Fruit fly (Drosophila melanogaster) whole organism: Measurements from ENCODE around the gene CG32437.

Experiments used
- CG8478 ChIP-seq: fragments of >200 bp; optimal IDR thresholded peaks from 2 replicates; lab custom pipeline; 2018; ENCODE audit warnings: inconsistent platforms
- Dll ChIP-seq: fragments of >200 bp; optimal IDR thresholded peaks from 2 replicates; lab custom pipeline; 2017
- EcR ChIP-seq, 2 experiments: fragments of >200 bp; optimal IDR thresholded peaks; 2 replicates each; lab custom pipeline; 2017; ENCODE audit warnings: missing biosample characterization in 2 of 2, missing genetic modification characterization in 2 of 2, missing genetic modification reagents in 2 of 2
- pan ChIP-seq: fragments of >200 bp; optimal IDR thresholded peaks from 2 replicates; lab custom pipeline; 2017
- psq ChIP-seq: fragments of >200 bp; optimal IDR thresholded peaks from 2 replicates; lab custom pipeline; 2017
- usp ChIP-seq: fragments of >200 bp; optimal IDR thresholded peaks from 2 replicates; lab custom pipeline; 2017; ENCODE audit warnings: missing biosample characterization, missing genetic modification characterization, mixed read lengths

CG32437 gene

DNA sequence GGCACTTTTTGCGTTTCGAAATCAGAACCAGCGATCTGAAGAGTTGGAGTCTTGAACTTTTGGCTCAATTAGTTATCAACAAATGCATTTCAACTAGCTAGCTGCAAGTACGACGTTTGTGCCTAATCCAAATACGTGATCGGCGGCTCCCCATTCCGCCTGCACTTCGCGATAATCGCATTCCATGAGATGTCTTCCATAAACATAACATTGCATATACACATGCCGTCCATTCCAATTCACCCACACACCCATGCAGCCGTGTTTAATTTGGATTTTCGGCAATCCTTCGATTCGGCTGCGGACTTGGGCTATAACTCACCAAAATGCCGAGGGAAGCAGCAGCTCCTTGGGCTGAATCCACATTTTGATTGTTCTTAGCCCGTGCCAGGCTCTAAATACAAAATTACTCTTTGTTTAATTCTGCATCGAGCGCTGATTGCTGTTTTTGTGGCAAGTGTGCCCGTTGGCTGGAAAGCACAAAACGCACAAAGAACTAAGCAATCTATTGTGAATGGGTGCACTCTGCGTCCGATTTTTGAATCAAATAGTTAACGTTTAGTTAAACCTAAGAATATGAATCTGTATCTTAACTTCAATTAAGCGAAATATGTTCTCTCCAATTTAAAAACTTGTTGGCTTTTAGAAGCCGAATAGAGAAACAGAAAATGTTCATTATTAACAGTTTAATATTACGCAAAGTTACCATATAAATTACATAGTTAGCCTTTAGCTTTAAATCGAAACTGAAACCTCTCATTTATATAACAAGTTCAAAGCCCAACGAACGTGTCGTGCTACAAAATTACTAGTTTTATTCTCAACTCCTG lies 14.0 kb upstream of the CG32437 start, which contains the start of the genes Tbc1d8-9 and CG32436:
TSS of gene Tbc1d8-9 (minus strand) at position 463 of the 830 bp plus-strand sequence.
TSS of gene CG32436 (plus strand) at position 780 of the 830 bp plus-strand sequence.
- TF ChIP-seq Dll (lab: Kevin White, UChicago) = no peak
- no peak for TF ChIP-seq CG8478 (lab: Kevin White, UChicago)
- no peak for TF ChIP-seq psq
- no peak for TF ChIP-seq usp
- no peak for TF ChIP-seq EcR (GFP tag; optimal IDR thresholded peaks at IDR 0.05; lab: Kevin White, UChicago)
- TF ChIP-seq pan (lab: Kevin White, UChicago) = no peak

DNA sequence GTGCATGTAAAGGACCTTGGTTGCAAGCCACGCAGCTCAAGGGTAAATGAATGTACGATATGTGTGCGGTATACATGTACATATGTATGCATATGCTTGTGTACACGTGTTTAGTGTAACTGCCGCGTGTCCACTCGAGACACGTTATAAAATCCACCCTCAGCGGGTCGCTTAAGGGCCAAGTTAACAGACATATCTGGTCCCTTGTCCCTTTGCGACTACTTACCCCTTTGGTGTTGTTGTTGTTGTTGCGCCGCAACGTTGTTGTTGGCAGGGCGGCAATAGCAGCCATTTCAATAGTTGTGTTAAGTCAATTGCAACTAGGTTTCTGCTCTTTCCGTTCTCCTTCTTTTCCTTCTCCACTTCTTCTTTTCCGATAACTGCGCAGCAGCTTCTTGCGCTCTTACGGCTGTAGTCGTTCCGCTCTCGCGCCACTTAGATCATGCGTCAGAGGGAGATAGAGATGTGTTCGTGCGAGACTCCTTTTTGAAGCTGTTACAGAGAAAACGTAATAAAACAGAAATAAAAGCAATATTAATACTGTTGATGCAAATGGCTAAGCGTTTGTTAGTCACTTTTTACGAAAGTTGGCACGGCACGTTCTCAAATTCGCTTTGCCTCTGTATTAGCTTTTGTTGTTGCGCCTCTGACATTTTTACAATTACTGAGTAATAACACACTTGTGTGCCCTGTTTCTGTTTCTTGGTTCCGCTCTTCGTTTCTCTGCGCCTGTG lies 10.9 kb upstream of the CG32437 start:
- TF ChIP-seq psq (no peak), CG8478 (lab: Kevin White, UChicago) (no peak), pan (lab: Kevin White, UChicago) (no peak), Dll (lab: Kevin White, UChicago) (no peak), EcR (GFP tag; optimal IDR thresholded peaks at IDR 0.05; lab: Kevin White, UChicago) (no peak), usp (no peak)

DNA sequence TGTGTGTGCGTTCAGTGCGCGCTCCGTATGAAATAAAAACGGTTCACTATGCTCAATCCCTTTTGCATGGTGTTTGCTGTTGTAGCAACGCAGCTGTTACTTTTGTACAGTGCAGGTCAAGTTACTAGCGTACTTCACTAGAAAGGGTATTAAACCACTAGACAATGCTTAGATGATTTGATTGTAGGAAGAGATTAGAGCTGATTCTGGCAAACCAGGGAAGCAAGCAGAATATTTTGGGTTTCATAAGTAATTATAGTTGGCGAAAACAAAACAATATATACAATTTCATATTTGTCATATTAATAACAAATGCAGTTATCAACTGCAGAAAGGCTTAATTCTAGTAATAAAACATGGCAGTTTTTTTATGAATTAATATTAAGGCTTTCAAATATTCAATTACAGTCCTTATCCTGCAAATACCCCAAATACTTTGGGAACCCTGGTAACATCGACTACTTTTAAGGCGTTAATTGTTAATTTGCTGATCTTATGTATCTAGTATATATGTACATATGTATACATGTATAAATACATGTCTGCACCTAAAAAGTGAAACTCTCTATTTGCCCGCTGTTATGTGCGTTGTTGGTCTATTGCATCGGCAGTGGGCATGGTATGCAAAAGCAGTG lies 10.2 kb upstream of the CG32437 start:
- TF ChIP-seq pan (lab: Kevin White, UChicago) = no peak
- TF ChIP-seq EcR (GFP tag; optimal IDR thresholded peaks at IDR 0.05; lab: Kevin White, UChicago) = no peak
- no peak for TF ChIP-seq usp
- TF ChIP-seq psq = no peak
- no peak for TF ChIP-seq Dll (lab: Kevin White, UChicago)
- TF ChIP-seq CG8478 (lab: Kevin White, UChicago) = no peak

DNA sequence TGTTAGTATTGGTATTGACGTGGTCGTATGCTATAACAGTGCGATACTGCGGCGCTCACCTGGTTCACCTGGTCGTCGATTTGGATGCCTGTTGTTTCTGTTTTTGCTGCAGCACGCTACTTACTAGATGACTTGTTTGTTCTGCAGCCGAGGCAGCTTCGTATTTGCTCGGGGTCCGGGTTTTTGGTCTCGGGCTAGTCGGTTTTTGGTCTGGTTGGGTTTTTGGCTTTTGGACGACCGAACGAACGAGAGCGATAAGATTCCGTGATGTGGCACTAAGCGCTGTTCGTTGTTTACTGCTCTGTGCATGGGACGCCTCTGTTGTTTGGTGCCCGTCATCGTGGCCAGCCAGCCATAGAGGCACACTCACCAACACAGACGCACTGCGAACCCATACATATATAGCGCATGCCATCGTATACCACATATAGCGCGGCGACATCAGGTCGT lies 8.5 kb upstream of the CG32437 start, which contains the start of gene ebd2:
TSS of gene ebd2 (minus strand) at position 306 of the 450 bp plus-strand sequence.
- TF ChIP-seq psq (no peak), usp (no peak), pan (lab: Kevin White, UChicago) (no peak), EcR (GFP tag; optimal IDR thresholded peaks at IDR 0.05; lab: Kevin White, UChicago) (no peak), CG8478 (lab: Kevin White, UChicago) (no peak), Dll (lab: Kevin White, UChicago) (no peak)

DNA sequence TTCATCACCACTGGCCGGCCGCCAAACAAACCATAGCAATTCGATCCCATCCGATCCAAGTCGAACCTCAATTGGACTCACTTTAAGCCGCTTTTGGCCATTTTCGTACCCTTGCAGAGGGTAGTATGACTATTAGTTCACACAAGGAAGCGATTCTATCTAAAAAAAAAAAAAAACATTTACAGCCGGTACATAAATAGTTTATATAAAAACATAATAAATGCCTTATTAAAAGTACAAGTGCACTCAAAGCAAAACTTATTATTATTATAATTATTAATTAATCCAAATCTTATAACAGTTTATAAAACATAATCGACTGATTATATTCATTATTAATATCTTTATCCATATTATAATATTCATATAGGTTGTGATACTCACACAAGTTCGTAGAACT lies 1.1 kb upstream of the CG32437 start, which contains the start of gene CG12971:
TSS of gene CG12971 (minus strand) at position 101 of the 400 bp plus-strand sequence.
- TF ChIP-seq usp = no peak
- no peak for TF ChIP-seq EcR (GFP tag; optimal IDR thresholded peaks at IDR 0.05; lab: Kevin White, UChicago)
- TF ChIP-seq pan (lab: Kevin White, UChicago) = no peak
- no peak for TF ChIP-seq CG8478 (lab: Kevin White, UChicago)

DNA sequence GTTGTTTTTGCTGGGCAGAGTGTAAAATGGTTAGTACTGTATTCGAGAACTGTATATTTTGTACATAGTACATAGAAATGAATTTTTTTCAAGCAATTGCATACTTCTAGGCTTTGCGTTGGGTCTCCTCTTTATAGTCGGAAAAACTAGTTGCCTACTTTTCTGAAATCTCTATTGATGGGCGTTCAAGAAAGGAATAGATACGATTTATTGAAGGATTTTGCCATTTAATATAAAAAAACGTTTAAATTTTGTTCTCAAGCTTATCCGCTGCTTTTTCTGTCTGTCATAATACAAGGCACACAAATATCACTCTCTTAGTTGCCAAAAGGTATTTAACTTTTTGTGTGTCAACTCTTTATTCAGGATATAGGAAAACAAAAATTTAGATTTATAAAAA lies 2.4 kb downstream of the CG32437 start, which contains the start of gene CG32440:
TSS of gene CG32440 (plus strand) at position 301 of the 400 bp plus-strand sequence.
- TF ChIP-seq pan (lab: Kevin White, UChicago) (no peak), EcR (GFP tag; optimal IDR thresholded peaks at IDR 0.05; lab: Kevin White, UChicago) (no peak), usp (no peak), CG8478 (lab: Kevin White, UChicago) (no peak), psq (no peak), Dll (lab: Kevin White, UChicago) (no peak)

DNA sequence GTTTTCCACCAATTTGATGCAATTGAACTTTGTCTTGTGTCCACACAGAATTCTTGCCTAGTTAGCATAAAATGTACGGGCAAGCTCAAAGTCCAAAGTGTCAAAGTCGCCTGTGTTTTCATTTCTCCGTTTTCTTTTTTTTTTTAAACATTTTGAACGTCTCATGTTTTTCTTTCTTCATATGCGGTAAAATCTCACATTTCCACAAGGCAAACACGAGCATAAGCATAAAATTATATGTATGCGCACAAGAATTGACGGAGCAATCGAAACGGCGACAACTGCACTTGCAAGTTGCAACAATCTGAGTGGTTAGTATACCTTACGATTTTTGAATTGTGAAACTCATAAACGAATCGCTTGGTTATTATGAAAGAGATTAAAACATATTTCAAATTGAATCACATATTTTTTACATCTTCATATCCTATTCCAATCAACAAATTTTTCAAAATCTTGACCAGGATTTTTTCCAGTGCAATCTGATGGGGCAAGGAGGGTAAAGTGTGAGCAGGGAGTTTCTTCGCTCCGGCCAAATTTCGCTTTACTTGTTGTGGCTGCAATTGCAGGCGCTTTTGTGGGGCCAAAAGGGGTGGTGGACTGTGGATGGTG lies 6.5 kb downstream of the CG32437 start:
- TF ChIP-seq CG8478 (lab: Kevin White, UChicago) (no peak), usp (no peak), psq (no peak), pan (lab: Kevin White, UChicago) (no peak), EcR (GFP tag; optimal IDR thresholded peaks at IDR 0.05; lab: Kevin White, UChicago) (no peak), Dll (lab: Kevin White, UChicago) (no peak)

DNA sequence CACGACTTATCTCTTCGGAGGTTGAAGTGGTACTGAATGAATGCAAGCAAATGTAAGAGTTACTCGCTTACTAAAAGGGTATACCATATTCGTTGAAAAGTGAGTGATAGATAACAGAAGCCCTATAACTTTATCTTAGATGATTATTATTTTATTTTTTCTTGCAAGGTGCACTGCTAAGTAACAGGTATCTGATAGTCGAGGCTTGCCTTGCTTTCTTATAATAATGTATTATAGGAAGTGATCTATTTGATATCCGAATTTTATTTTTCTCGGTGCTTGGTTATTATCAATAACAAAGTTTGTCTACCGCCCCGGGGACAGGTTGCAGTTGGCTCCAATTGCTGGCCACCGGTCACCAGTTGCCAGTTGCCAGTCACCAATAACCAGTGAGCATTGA lies 13.7 kb downstream of the CG32437 start:
- no peak for TF ChIP-seq psq

DNA sequence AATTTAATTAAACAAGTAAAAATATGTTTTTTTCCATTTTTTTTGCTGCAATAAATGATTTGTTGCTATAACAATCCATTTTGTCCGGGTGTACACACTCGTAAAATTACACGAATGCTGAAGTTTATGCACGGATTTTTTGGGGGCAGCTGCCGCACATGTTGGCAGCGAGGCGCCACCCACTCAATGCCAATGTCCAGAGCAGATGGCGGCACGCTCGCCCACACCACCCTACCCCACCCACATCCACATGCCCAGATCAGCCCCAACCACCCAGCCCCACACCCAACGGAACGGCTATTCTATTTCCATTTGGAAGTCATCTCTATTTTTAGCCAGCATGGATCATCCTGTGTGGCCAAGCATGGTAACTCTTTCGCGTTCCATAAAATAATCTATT lies 22.6 kb downstream of the CG32437 start:
- TF ChIP-seq usp (no peak), psq (no peak), pan (lab: Kevin White, UChicago) (no peak), EcR (GFP tag; optimal IDR thresholded peaks at IDR 0.05; lab: Kevin White, UChicago) (no peak), Dll (lab: Kevin White, UChicago) (no peak), CG8478 (lab: Kevin White, UChicago) (no peak)

DNA sequence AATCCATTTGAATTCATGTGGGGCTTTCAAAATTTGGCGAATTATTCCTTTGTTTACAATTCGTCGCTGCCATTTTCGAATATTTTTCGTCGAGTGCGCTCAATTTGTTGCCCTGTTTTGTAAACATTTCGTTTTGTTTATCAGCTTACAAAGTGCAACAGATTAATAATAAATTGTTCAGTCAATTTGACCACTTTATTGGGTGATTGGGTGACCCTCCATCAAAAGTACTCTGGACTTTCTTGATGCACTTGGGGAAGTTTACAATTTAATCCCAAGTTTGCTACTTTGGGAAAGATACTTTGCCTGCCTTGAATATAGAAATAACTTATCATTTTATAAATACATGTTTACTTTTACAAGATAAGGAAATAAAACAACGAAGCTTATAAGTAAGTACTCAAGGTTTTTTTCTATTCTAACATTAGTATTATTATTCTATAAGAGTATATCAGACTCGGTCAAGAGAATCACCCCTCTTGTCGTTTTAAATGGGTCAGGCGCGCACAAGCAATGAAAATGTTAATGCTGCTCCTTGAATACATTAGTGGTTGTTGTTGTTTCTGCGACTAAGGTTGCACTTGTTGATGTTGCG lies 23.2 kb downstream of the CG32437 start:
- TF ChIP-seq Dll (lab: Kevin White, UChicago) (no peak), EcR (GFP tag; optimal IDR thresholded peaks at IDR 0.05; lab: Kevin White, UChicago) (no peak), psq (no peak), pan (lab: Kevin White, UChicago) (no peak), CG8478 (lab: Kevin White, UChicago) (no peak), usp (no peak)

DNA sequence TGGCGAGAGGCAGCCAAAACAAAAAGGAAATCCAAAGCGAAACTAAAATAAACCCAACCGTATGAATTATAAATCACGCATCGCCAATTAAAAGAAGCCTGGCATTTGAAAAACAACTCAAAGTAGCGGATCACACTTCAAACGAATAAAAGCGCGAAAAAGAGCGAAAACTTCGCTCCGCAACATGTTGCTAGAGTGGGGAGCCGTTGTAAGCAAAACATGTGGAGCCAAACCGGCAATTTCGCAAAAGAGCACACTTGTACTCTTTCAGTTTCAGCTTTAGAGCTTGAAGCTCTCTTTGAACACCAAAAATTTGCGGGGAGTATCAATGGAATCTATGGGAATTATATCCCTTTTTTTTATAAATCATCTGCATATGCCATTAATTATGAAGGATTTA lies 24.3 kb downstream of the CG32437 start:
- TF ChIP-seq CG8478 (lab: Kevin White, UChicago) = no peak
- TF ChIP-seq EcR (GFP tag; optimal IDR thresholded peaks at IDR 0.05; lab: Kevin White, UChicago) = no peak
- no peak for TF ChIP-seq usp
- TF ChIP-seq pan (lab: Kevin White, UChicago) = no peak
- TF ChIP-seq psq = no peak
- no peak for TF ChIP-seq Dll (lab: Kevin White, UChicago)
